Fruit fly (Drosophila melanogaster) whole organism, embryonic: ENCODE measurements around the gene CG14982.

Experiments
- ATbp ChIP-seq: fragments of 200-800 bp; sonication (Bioruptor generic); optimal IDR thresholded peaks from 2 replicates; lab custom pipeline; 2017; ENCODE audit warnings: missing biosample characterization, mild to moderate bottlenecking, missing genetic modification characterization, missing genetic modification reagents
- CG10959 ChIP-seq: fragments of 200-800 bp; sonication (Bioruptor generic); IDR thresholded peaks from 2 replicates; pipeline ENCODE4 v1.3.6; 2022; ENCODE audit warnings: missing biosample characterization, missing genetic modification characterization
- CG11085 ChIP-seq: fragments of 200-800 bp; sonication (Bioruptor generic); IDR thresholded peaks from 2 replicates; pipeline ENCODE4 v1.3.6; 2022; ENCODE audit warnings: missing biosample characterization, missing genetic modification characterization
- CG11398 ChIP-seq: fragments of 200-800 bp; sonication (Bioruptor generic); optimal IDR thresholded peaks from 2 replicates; lab custom pipeline; 2016; ENCODE audit warnings: missing biosample characterization, missing genetic modification characterization
- CG11696 ChIP-seq: fragments of 200-800 bp; sonication (Bioruptor generic); IDR thresholded peaks from 2 replicates; pipeline ENCODE4 v1.3.6; 2022; ENCODE audit warnings: missing biosample characterization, missing genetic modification characterization
- CG1603 ChIP-seq: fragments of 200-800 bp; sonication (Bioruptor generic); optimal IDR thresholded peaks from 2 replicates; lab custom pipeline; 2019; ENCODE audit warnings: missing biosample characterization, mild to moderate bottlenecking, missing genetic modification characterization, moderate library complexity
- CG16815 ChIP-seq: fragments of 200-800 bp; sonication (Bioruptor generic); optimal IDR thresholded peaks from 3 replicates; lab custom pipeline; 2017; ENCODE audit warnings: missing biosample characterization, mild to moderate bottlenecking, missing genetic modification characterization
- CG17328 ChIP-seq: fragments of 200-800 bp; sonication (Bioruptor generic); IDR thresholded peaks from 2 replicates; pipeline ENCODE4 v1.3.6; 2022; ENCODE audit warnings: missing biosample characterization, missing genetic modification characterization
- CG2875 ChIP-seq: fragments of 200-800 bp; sonication (Bioruptor generic); optimal IDR thresholded peaks from 2 replicates; lab custom pipeline; 2017; ENCODE audit warnings: missing biosample characterization, mild to moderate bottlenecking, missing genetic modification characterization, missing genetic modification reagents
- CG4424 ChIP-seq: fragments of 200-800 bp; sonication (Bioruptor generic); optimal IDR thresholded peaks from 3 replicates; lab custom pipeline; 2016; ENCODE audit warnings: missing biosample characterization, missing genetic modification characterization
- CG4617 ChIP-seq: fragments of 200-800 bp; sonication (Bioruptor generic); optimal IDR thresholded peaks from 3 replicates; lab custom pipeline; 2016; ENCODE audit warnings: missing biosample characterization, missing genetic modification characterization, borderline replicate concordance
- CG6654 ChIP-seq: fragments of 200-800 bp; sonication (Bioruptor generic); optimal IDR thresholded peaks from 2 replicates; lab custom pipeline; 2017; ENCODE audit warnings: missing biosample characterization, mild to moderate bottlenecking, missing genetic modification characterization
- CG6765 ChIP-seq: fragments of 200-800 bp; sonication (Bioruptor generic); optimal IDR thresholded peaks from 3 replicates; lab custom pipeline; 2017; ENCODE audit warnings: missing biosample characterization, mild to moderate bottlenecking, missing genetic modification characterization
- CG7372 ChIP-seq: fragments of 200-800 bp; sonication (Bioruptor generic); IDR thresholded peaks from 2 replicates; pipeline ENCODE4 v1.3.6; 2022; ENCODE audit warnings: missing biosample characterization, missing genetic modification characterization
- CG8089 ChIP-seq: fragments of 200-800 bp; sonication (Bioruptor generic); optimal IDR thresholded peaks from 3 replicates; lab custom pipeline; 2016; ENCODE audit warnings: missing biosample characterization, missing genetic modification characterization
- CG8359 ChIP-seq: fragments of 200-800 bp; sonication (Bioruptor generic); optimal IDR thresholded peaks from 2 replicates; lab custom pipeline; 2017; ENCODE audit warnings: missing biosample characterization, mild to moderate bottlenecking, missing genetic modification characterization, borderline replicate concordance
- CG8388 ChIP-seq: fragments of 200-800 bp; sonication (Bioruptor generic); optimal IDR thresholded peaks from 2 replicates; lab custom pipeline; 2019; ENCODE audit warnings: missing biosample characterization, mild to moderate bottlenecking, missing genetic modification characterization, moderate library complexity
- CG9437 ChIP-seq: fragments of 200-800 bp; sonication (Bioruptor generic); optimal IDR thresholded peaks from 2 replicates; lab custom pipeline; 2018; ENCODE audit warnings: missing biosample characterization, mild to moderate bottlenecking, missing genetic modification characterization
- CG9609 ChIP-seq: fragments of 200-800 bp; sonication (Bioruptor generic); optimal IDR thresholded peaks from 3 replicates; lab custom pipeline; 2016; ENCODE audit warnings: missing biosample characterization, missing genetic modification characterization
- CG9727 ChIP-seq: fragments of 200-800 bp; sonication (Bioruptor generic); optimal IDR thresholded peaks from 3 replicates; lab custom pipeline; 2017; ENCODE audit warnings: missing biosample characterization, mild to moderate bottlenecking, missing genetic modification characterization
- CTCF ChIP-seq: fragments of 200-800 bp; sonication (Bioruptor generic); optimal IDR thresholded peaks from 2 replicates; lab custom pipeline; 2017; ENCODE audit warnings: missing biosample characterization, mild to moderate bottlenecking, missing genetic modification characterization, moderate library complexity
- Camta ChIP-seq: fragments of 200-800 bp; sonication (Bioruptor generic); optimal IDR thresholded peaks from 2 replicates; lab custom pipeline; 2016; ENCODE audit warnings: missing biosample characterization, missing genetic modification characterization
- Dek ChIP-seq: fragments of 200-800 bp; sonication (Bioruptor generic); optimal IDR thresholded peaks from 3 replicates; lab custom pipeline; 2019; ENCODE audit warnings: missing biosample characterization, mild to moderate bottlenecking, missing genetic modification characterization, moderate library complexity
- Dip3 ChIP-seq: fragments of 200-800 bp; sonication (Bioruptor generic); optimal IDR thresholded peaks from 3 replicates; lab custom pipeline; 2016; ENCODE audit warnings: missing biosample characterization, missing genetic modification characterization
- Doc2 ChIP-seq: fragments of 200-800 bp; sonication (Bioruptor generic); IDR thresholded peaks from 2 replicates; pipeline ENCODE4 v1.3.6; 2022; ENCODE audit warnings: missing biosample characterization, missing genetic modification characterization
- E2f2 ChIP-seq: fragments of 200-800 bp; sonication (Bioruptor generic); IDR thresholded peaks from 2 replicates; pipeline ENCODE4 v1.3.6; 2022; ENCODE audit warnings: missing biosample characterization, missing genetic modification characterization
- HLH3B ChIP-seq: fragments of 200-800 bp; sonication (Bioruptor generic); IDR thresholded peaks from 2 replicates; pipeline ENCODE4 v1.3.6; 2022; ENCODE audit warnings: missing biosample characterization, missing genetic modification characterization
- Hr39 ChIP-seq: fragments of >200 bp; optimal IDR thresholded peaks from 2 replicates; lab custom pipeline; 2017
- Meics ChIP-seq: fragments of 200-800 bp; sonication (Bioruptor generic); optimal IDR thresholded peaks from 2 replicates; lab custom pipeline; 2017; ENCODE audit warnings: missing biosample characterization, mild to moderate bottlenecking, missing genetic modification characterization
- Nf-YA ChIP-seq: fragments of 200-800 bp; sonication (Bioruptor generic); IDR thresholded peaks from 2 replicates; pipeline ENCODE4 v1.3.6; 2022; ENCODE audit warnings: missing biosample characterization, missing genetic modification characterization
- Sry-β ChIP-seq: fragments of 200-800 bp; sonication (Bioruptor generic); optimal IDR thresholded peaks from 2 replicates; lab custom pipeline; 2018; ENCODE audit warnings: missing biosample characterization, mild to moderate bottlenecking, missing genetic modification characterization, moderate library complexity
- Ssrp ChIP-seq: fragments of 200-800 bp; sonication (Bioruptor generic); optimal IDR thresholded peaks from 2 replicates; lab custom pipeline; 2018; ENCODE audit warnings: missing biosample characterization, mild to moderate bottlenecking, missing genetic modification characterization, moderate library complexity
- TFAM ChIP-seq: fragments of 200-800 bp; sonication (Bioruptor generic); optimal IDR thresholded peaks from 2 replicates; lab custom pipeline; 2017; ENCODE audit warnings: missing biosample characterization, missing genetic modification characterization, inconsistent platforms
- Vsx1 ChIP-seq: fragments of 200-800 bp; sonication (Bioruptor generic); optimal IDR thresholded peaks from 2 replicates; lab custom pipeline; 2017; ENCODE audit warnings: missing biosample characterization, mild to moderate bottlenecking, missing genetic modification characterization, missing genetic modification reagents
- Xrp1 ChIP-seq: fragments of 200-800 bp; sonication (Bioruptor generic); IDR thresholded peaks from 2 replicates; pipeline ENCODE4 v1.3.6; 2022; ENCODE audit warnings: missing biosample characterization, missing genetic modification characterization
- ase ChIP-seq: fragments of 200-800 bp; sonication (Bioruptor generic); IDR thresholded peaks from 3 replicates; pipeline ENCODE4 v1.3.6; 2022; ENCODE audit warnings: missing biosample characterization, missing genetic modification characterization
- bab2 ChIP-seq: fragments of 200-800 bp; sonication (Bioruptor generic); optimal IDR thresholded peaks from 2 replicates; lab custom pipeline; 2016; ENCODE audit warnings: missing biosample characterization, missing genetic modification characterization
- bowl ChIP-seq: fragments of 200-800 bp; sonication (Bioruptor generic); IDR thresholded peaks from 2 replicates; pipeline ENCODE4 v1.3.6; 2022; ENCODE audit warnings: missing biosample characterization, missing genetic modification characterization
- danr ChIP-seq: fragments of 200-800 bp; sonication (Bioruptor generic); IDR thresholded peaks from 2 replicates; pipeline ENCODE4 v1.3.6; 2022; ENCODE audit warnings: missing biosample characterization, missing genetic modification characterization
- grn ChIP-seq: fragments of 200-800 bp; sonication (Bioruptor generic); optimal IDR thresholded peaks from 3 replicates; lab custom pipeline; 2017; ENCODE audit warnings: missing biosample characterization, missing genetic modification characterization
- h ChIP-seq: fragments of >200 bp; optimal IDR thresholded peaks from 2 replicates; lab custom pipeline; 2017
- lola ChIP-seq, 3 experiments: fragments of >200 bp in 2 of 3; fragments of 200-800 bp in 1 of 3; sonication (Bioruptor generic) in 1 of 3; optimal IDR thresholded peaks; 2 replicates each; lab custom pipeline; 2017 to 2019; ENCODE audit warnings: missing biosample characterization in 3 of 3, missing genetic modification characterization in 3 of 3, mild to moderate bottlenecking in 1 of 3, moderate library complexity in 1 of 3
- lov ChIP-seq, 2 experiments: fragments of 200-800 bp in 1 of 2; fragments of >200 bp in 1 of 2; sonication (Bioruptor generic) in 1 of 2; IDR thresholded peaks in 1 of 2; optimal IDR thresholded peaks in 1 of 2; 2 replicates in 1 of 2; 3 replicates in 1 of 2; pipeline versions ENCODE4 v1.3.6 to Lab custom; 2017 to 2022; ENCODE audit warnings: missing biosample characterization in 1 of 2, missing genetic modification characterization in 1 of 2
- pfk ChIP-seq: fragments of 200-800 bp; sonication (Bioruptor generic); optimal IDR thresholded peaks from 2 replicates; lab custom pipeline; 2018; ENCODE audit warnings: missing biosample characterization, mild to moderate bottlenecking, missing genetic modification characterization, moderate library complexity
- prd ChIP-seq, 3 experiments: fragments of >200 bp in 2 of 3; fragments of 200-800 bp in 1 of 3; sonication (Bioruptor generic) in 1 of 3; optimal IDR thresholded peaks in 2 of 3; IDR thresholded peaks in 1 of 3; 2 replicates in 2 of 3; 3 replicates in 1 of 3; pipeline versions ENCODE4 v1.3.6 to Lab custom; 2017 to 2022; ENCODE audit warnings: missing biosample characterization in 1 of 3, missing genetic modification characterization in 1 of 3
- shn ChIP-seq: fragments of 200-800 bp; sonication (Bioruptor generic); optimal IDR thresholded peaks from 3 replicates; lab custom pipeline; 2016; ENCODE audit warnings: missing biosample characterization, missing genetic modification characterization
- sim ChIP-seq: fragments of 200-800 bp; sonication (Bioruptor generic); IDR thresholded peaks from 2 replicates; pipeline ENCODE4 v1.3.6; 2022; ENCODE audit warnings: missing biosample characterization, missing genetic modification characterization
- ssp ChIP-seq: fragments of 200-800 bp; sonication (Bioruptor generic); IDR thresholded peaks from 2 replicates; pipeline ENCODE4 v1.3.6; 2022; ENCODE audit warnings: missing biosample characterization, missing genetic modification characterization
- trem ChIP-seq: fragments of 200-800 bp; optimal IDR thresholded peaks from 3 replicates; lab custom pipeline; 2019; ENCODE audit warnings: missing biosample characterization, mild to moderate bottlenecking, missing genetic modification characterization, moderate library complexity
- ttk ChIP-seq: fragments of 200-800 bp; sonication (Bioruptor generic); IDR thresholded peaks from 2 replicates; pipeline ENCODE4 v2.1.2; 2022; ENCODE audit warnings: missing biosample characterization, missing genetic modification characterization
- vfl ChIP-seq: fragments of 200-800 bp; sonication (Bioruptor generic); optimal IDR thresholded peaks from 2 replicates; lab custom pipeline; 2016; ENCODE audit warnings: missing biosample characterization, missing genetic modification characterization

CG14982 gene

dm6 chr3L:3983466-3983946 is 41.0 kb downstream of the CG14982 start, which contains the start of gene scrt (continued):
- TF ChIP-seq CG4617 (GFP tag; lab: Kevin White, UChicago) = no peak
- TF ChIP-seq bab2 (GFP tag; lab: Kevin White, UChicago) = peak; percentile 5
- no peak for TF ChIP-seq TFAM (GFP tag; lab: Kevin White, UChicago)
- TF ChIP-seq CG4424 (GFP tag; lab: Kevin White, UChicago) = peak; percentile 2
- no peak for TF ChIP-seq prd (optimal IDR thresholded peaks at IDR 0.05; lab: Kevin White, UChicago)
- TF ChIP-seq prd (GFP tag; IDR thresholded peaks at IDR 0.05; lab: Robert Waterston, UW) = peak; percentile 69; the same call in 2 of the 3 replicates
- TF ChIP-seq ttk (GFP tag; lab: Robert Waterston, UW) = no peak
- peak; percentile 3 for TF ChIP-seq CG8388 (GFP tag; lab: Kevin White, UChicago)
- TF ChIP-seq CG16815 (GFP tag; lab: Kevin White, UChicago) = peak; percentile 36
- TF ChIP-seq CG6765 (GFP tag; lab: Kevin White, UChicago) = peak; percentile 26
- TF ChIP-seq CG10959 (GFP tag; lab: Robert Waterston, UW) = peak; percentile 59
- peak; percentile 86 for TF ChIP-seq CG9727 (GFP tag; lab: Kevin White, UChicago)
- no peak for TF ChIP-seq grn
- TF ChIP-seq ATbp = no peak
- no peak for TF ChIP-seq CG8359
- peak; percentile 11 for TF ChIP-seq Camta
- no peak for TF ChIP-seq CG11085
- no peak for TF ChIP-seq CTCF
- TF ChIP-seq Dip3 (GFP tag; lab: Kevin White, UChicago) = peak; percentile 10
- TF ChIP-seq E2f2 = peak; percentile 15; the same call in 1 of the 2 replicates
- no peak for TF ChIP-seq Dek (tag; lab: Kevin White, UChicago)
- TF ChIP-seq lola (GFP tag; optimal IDR thresholded peaks at IDR 0.05; lab: Kevin White, UChicago) = peak in 1 of 3 experiments; percentile 90
- no peak for TF ChIP-seq sim (GFP tag; lab: Robert Waterston, UW)
- 0 out of 3 replicates have a peak, but pooled peaks have one; percentile 29 for TF ChIP-seq ase (GFP tag; lab: Robert Waterston, UW)
- TF ChIP-seq CG6654 (GFP tag; lab: Kevin White, UChicago) = no peak
- TF ChIP-seq CG9437 (GFP tag; lab: Kevin White, UChicago) = no peak
- TF ChIP-seq Nf-YA (GFP tag; lab: Robert Waterston, UW) = no peak
- no peak for TF ChIP-seq Hr39 (lab: Kevin White, UChicago)
- no peak for TF ChIP-seq ssp (GFP tag; lab: Robert Waterston, UW)
- no peak for TF ChIP-seq h (lab: Kevin White, UChicago)
- TF ChIP-seq Meics (GFP tag; lab: Kevin White, UChicago) = peak; percentile 35
- TF ChIP-seq pfk (GFP tag; lab: Kevin White, UChicago) = peak; percentile 96
- no peak for TF ChIP-seq Doc2 (GFP tag; lab: Robert Waterston, UW)
- TF ChIP-seq trem (tag; lab: Kevin White, UChicago) = no peak
- TF ChIP-seq shn (GFP tag; lab: Kevin White, UChicago) = peak; percentile 41
- peak; percentile 54 for TF ChIP-seq CG1603 (tag; lab: Kevin White, UChicago)
- TF ChIP-seq Ssrp (tag; lab: Kevin White, UChicago) = peak; percentile 48
- peak; percentile 22 for TF ChIP-seq CG11398 (GFP tag; lab: Kevin White, UChicago)
- no peak for TF ChIP-seq lov (optimal IDR thresholded peaks at IDR 0.05; lab: Kevin White, UChicago)
- peak; percentile 32; the same call in 1 of the 3 replicates for TF ChIP-seq lov (GFP tag; IDR thresholded peaks at IDR 0.05; lab: Robert Waterston, UW)
- no peak for TF ChIP-seq bowl
- peak; percentile 21 for TF ChIP-seq CG9609 (GFP tag; lab: Kevin White, UChicago)
- no peak for TF ChIP-seq Sry-β (GFP tag; lab: Kevin White, UChicago)
- 0 out of 2 replicates have a peak, but pooled peaks have one; percentile 35 for TF ChIP-seq HLH3B (GFP tag; lab: Robert Waterston, UW)
- no peak for TF ChIP-seq vfl
- TF ChIP-seq CG11696 (GFP tag; lab: Robert Waterston, UW) = no peak
- no peak for TF ChIP-seq danr (GFP tag; lab: Robert Waterston, UW)
- TF ChIP-seq CG17328 (GFP tag; lab: Robert Waterston, UW) = 0 out of 2 replicates have a peak, but pooled peaks have one; percentile 33
- TF ChIP-seq CG8089 (GFP tag; lab: Kevin White, UChicago) = no peak
- no peak for TF ChIP-seq CG7372 (GFP tag; lab: Robert Waterston, UW)
- peak; percentile 80; the same call in 1 of the 2 replicates for TF ChIP-seq Xrp1 (GFP tag; lab: Robert Waterston, UW)
- no peak for TF ChIP-seq CG2875 (GFP tag; lab: Kevin White, UChicago)
- no peak for TF ChIP-seq Vsx1 (GFP tag; lab: Kevin White, UChicago)
